Fruit fly (Drosophila melanogaster): ENCODE results near the gene Cpr66D.
A peak's percentile ranks its signal among the peaks of the same experiment; 100 is the strongest.

DNA sequence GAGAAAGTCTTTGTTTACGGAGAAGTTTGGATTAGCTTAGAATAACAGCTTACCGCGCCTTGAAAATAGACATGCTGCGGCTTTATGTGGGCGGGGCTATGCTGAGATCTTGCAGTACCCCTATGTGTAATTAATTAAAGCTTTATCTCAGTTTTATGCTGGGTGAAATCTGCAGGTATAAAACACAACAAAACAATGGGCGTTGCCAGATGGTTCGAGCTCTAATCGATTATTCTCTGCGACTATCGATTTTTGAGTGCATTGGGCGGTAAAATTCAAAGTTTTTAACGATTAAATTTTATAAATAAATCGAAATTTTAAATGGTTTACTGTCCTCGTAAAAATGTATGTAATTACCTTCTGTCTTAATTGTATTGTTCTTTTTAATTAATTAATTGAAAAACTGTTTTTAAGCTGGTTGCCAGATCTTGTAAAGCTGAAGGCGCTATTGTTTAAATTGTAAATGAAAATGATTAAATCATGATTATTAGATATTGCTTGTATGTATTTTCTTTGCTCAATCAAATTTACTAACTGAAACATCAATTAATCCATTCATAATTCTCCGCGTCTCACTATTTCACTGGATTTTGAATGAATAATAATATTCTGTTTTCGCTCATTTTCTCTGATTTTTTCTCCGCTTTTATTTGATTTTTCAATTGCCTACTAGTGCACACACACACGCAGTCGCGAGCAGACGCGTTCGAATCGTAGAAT, 16.4 kb upstream of the Cpr66D start, which contains the start of the genes GAPsec and Zasp66:
- TF ChIP-seq pad (GFP tag; optimal IDR thresholded peaks at IDR 0.05) = no peak
- peak; percentile 7 for TF ChIP-seq kay (GFP tag; ENCODE audit: borderline replicate concordance)
- no peak for TF ChIP-seq cnc (optimal IDR thresholded peaks at IDR 0.05)
- no peak for TF ChIP-seq CG1620 (GFP tag; optimal IDR thresholded peaks at IDR 0.05)
- TF ChIP-seq ovo (GFP tag; optimal IDR thresholded peaks at IDR 0.05) = no peak
- no peak for TF ChIP-seq toe (GFP tag; optimal IDR thresholded peaks at IDR 0.05)

All from whole organism, adult.